Fruit fly (Drosophila melanogaster) Kc167 (cell line): ENCODE data around the gene CG12983.

Experiments used
- Myc ChIP-seq: fragments of >200 bp; optimal IDR thresholded peaks from 2 replicates; lab custom pipeline; 2017; ENCODE audit warnings: missing external identifiers
- Sin3A ChIP-seq: fragments of >200 bp; optimal IDR thresholded peaks from 2 replicates; lab custom pipeline; 2018; ENCODE audit warnings: missing external identifiers
- h ChIP-seq: fragments of >200 bp; optimal IDR thresholded peaks from 3 replicates; lab custom pipeline; 2018; ENCODE audit warnings: missing external identifiers
- insv ChIP-seq: fragments of >200 bp; optimal IDR thresholded peaks from 3 replicates; lab custom pipeline; 2018; ENCODE audit warnings: missing external identifiers
- psq ChIP-seq: fragments of >200 bp; optimal IDR thresholded peaks from 2 replicates; lab custom pipeline; 2017; ENCODE audit warnings: missing external identifiers
- ttk ChIP-seq: sonication (Bioruptor generic); optimal IDR thresholded peaks from 2 replicates; lab custom pipeline; 2017; ENCODE audit warnings: missing external identifiers

CG12983 gene

dm6 chr3L:20923030-20923591 lies 43.5 kb downstream of the CG12983 start:
- TF ChIP-seq ttk (lab: Kevin White, UChicago) (no peak), Sin3A (lab: Kevin White, UChicago) (no peak), Myc (lab: Kevin White, UChicago) (no peak), insv (lab: Kevin White, UChicago) (no peak), psq (lab: Kevin White, UChicago) (no peak), h (no peak)

DNA sequence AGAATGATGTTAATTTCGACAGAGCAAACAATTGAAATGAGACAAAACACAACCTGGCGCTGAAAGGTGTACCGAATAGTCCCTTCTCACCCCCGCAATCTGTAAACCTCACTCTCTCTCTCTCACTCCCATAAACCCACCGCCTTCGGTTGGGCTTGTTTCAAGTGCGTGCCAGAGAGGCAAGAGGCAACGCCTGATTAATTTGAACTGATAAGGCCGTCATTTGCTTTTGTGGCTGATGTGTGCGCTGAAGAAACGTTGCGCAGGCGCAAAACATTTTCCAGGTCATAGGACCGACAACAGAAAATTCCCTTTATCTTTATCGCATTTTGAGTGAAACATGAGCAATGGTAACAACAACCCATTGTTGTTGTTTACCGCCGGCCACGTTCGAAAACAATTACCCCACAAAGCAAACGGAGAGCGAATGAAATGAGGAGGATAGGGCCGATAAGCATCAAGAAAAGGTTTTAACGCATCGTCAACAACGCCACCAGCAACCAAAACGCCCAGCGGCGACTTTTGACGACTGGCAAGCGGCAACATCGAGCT lies 44.2 kb downstream of the CG12983 start:
- TF ChIP-seq insv (lab: Kevin White, UChicago) (no peak), psq (lab: Kevin White, UChicago) (no peak), Sin3A (lab: Kevin White, UChicago) (no peak), ttk (lab: Kevin White, UChicago) (no peak), h (no peak), Myc (lab: Kevin White, UChicago) (no peak)

DNA sequence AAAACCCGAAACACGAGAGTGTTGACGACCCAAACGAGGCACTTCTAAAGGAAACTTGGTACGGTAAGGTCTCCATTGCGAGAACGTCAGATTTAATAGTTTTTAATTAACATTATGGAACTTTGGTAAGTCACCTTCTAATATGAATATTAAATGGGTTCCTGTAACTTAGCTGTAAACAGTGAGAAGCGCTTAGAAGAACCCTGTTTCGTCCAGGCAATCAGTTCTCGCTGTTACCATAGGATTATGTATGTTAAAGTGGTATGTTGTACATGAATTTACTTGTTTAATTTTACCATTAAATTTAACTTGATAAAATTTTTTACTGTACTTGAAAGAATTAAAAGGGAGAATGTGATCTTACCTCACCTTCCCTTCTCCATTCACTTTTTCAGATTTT lies 44.7 kb downstream of the CG12983 start:
- TF ChIP-seq Sin3A (lab: Kevin White, UChicago) (no peak), psq (lab: Kevin White, UChicago) (no peak), h (no peak), ttk (lab: Kevin White, UChicago) (no peak), insv (lab: Kevin White, UChicago) (no peak), Myc (lab: Kevin White, UChicago) (no peak)

DNA sequence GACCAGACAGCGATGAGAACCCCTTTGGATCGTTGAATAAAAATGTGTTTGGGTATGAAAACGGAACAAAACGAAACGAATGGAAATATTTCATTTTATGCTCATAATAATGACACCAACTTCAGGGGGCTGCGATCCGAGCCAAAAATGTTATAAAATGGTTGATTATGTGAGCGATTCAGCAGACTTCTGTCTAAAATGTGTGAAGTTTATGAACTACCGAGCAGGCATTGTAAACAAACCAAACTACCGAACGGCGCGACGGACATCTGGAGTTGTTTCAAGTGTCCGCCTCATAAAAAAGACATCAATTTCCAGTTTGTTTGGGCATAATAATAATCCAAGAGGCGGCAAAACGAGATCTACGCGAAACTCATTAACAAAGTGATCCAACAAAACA lies 46.1 kb downstream of the CG12983 start:
- TF ChIP-seq Sin3A (lab: Kevin White, UChicago) (no peak), Myc (lab: Kevin White, UChicago) (no peak), psq (lab: Kevin White, UChicago) (no peak), ttk (lab: Kevin White, UChicago) (no peak), insv (lab: Kevin White, UChicago) (no peak), h (no peak)

dm6 chr3L:20918945-20919344 lies 47.6 kb downstream of the CG12983 start:
- no peak for TF ChIP-seq h
- TF ChIP-seq Myc (lab: Kevin White, UChicago) = no peak
- no peak for TF ChIP-seq psq (lab: Kevin White, UChicago)
- TF ChIP-seq ttk (lab: Kevin White, UChicago) = no peak
- TF ChIP-seq insv (lab: Kevin White, UChicago) = no peak
- TF ChIP-seq Sin3A (lab: Kevin White, UChicago) = no peak

DNA sequence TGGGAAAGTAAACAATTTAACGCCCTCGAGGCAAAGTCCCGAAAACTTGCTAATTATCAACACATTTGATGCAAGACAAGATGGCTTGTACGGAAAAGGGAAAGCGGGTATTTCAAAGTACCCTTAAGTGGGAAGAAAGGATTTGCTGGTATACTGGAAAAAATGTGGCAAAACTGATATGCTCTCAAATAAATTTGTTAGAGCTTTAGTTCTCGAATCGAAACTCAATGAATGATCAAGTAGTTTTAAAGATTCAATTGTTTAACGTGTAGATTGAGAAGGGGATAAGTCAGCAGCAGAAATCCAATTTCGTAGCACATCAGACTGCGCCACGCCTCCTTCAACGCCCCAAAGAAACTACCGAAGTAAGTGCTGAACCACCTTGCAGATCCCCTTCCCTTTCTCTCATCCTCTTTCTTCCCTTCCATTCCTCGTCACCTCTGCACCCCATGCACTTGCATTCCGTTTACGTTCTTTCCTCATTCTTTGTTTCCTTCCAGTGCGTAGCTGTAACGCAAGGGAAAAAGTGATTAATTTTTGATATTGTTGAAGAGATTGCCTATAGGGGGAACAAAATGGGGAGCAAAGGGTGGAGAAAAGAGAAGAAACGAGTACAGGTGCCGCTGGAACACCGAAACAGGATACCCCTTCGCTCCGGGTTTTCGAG lies 49.4 kb downstream of the CG12983 start:
- TF ChIP-seq Myc (lab: Kevin White, UChicago) (no peak), h (no peak), insv (lab: Kevin White, UChicago) (no peak), ttk (lab: Kevin White, UChicago) (no peak), psq (lab: Kevin White, UChicago) (no peak), Sin3A (lab: Kevin White, UChicago) (no peak)

dm6 chr3L:20915111-20915510 lies 51.5 kb downstream of the CG12983 start:
- TF ChIP-seq ttk (lab: Kevin White, UChicago) = no peak
- TF ChIP-seq insv (lab: Kevin White, UChicago) = no peak
- no peak for TF ChIP-seq psq (lab: Kevin White, UChicago)
- no peak for TF ChIP-seq Myc (lab: Kevin White, UChicago)
- no peak for TF ChIP-seq Sin3A (lab: Kevin White, UChicago)
- no peak for TF ChIP-seq h

DNA sequence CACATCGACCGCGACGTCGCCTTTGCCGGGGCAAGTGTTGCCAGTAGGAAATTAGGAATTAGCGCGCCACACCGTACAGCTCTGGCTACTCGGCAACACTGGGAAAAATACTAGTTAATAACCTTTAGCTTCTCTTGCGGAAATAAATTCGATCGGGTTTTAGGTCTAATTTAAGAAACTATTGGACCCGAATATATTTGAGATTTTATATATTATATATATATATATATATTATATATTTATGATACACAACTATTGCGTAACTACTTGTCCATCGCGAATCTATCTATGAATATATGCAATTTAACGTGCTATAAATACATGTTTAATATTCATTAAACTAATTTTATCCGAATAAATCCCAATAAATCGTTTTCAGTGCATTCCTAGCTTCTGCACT lies 52.2 kb downstream of the CG12983 start:
- TF ChIP-seq Myc (lab: Kevin White, UChicago) = no peak
- no peak for TF ChIP-seq ttk (lab: Kevin White, UChicago)
- no peak for TF ChIP-seq Sin3A (lab: Kevin White, UChicago)
- TF ChIP-seq psq (lab: Kevin White, UChicago) = no peak
- TF ChIP-seq insv (lab: Kevin White, UChicago) = no peak
- TF ChIP-seq h = no peak
